Fruit fly (Drosophila melanogaster): ENCODE results near the gene CG10597.

The CG10597 gene

dm6 chrX:17237421-17237820 lies 6.6 kb upstream of the CG10597 start:
- TF ChIP-seq ovo (GFP tag; optimal IDR thresholded peaks at IDR 0.05) = no peak
- TF ChIP-seq CG5204 (GFP tag; optimal IDR thresholded peaks at IDR 0.05) = no peak
- no peak for TF ChIP-seq kay (GFP tag; ENCODE audit: borderline replicate concordance)
- TF ChIP-seq Clk (GFP tag; optimal IDR thresholded peaks at IDR 0.05) = no peak
- TF ChIP-seq bab1 (GFP tag; optimal IDR thresholded peaks at IDR 0.05) = no peak
- no peak for TF ChIP-seq tj (GFP tag; optimal IDR thresholded peaks at IDR 0.05)
- no peak for TF ChIP-seq cnc (optimal IDR thresholded peaks at IDR 0.05)
- TF ChIP-seq CG12768 (GFP tag; optimal IDR thresholded peaks at IDR 0.05) = no peak
- TF ChIP-seq Mnt (GFP tag; optimal IDR thresholded peaks at IDR 0.05) = no peak
- no peak for TF ChIP-seq cic (GFP tag; optimal IDR thresholded peaks at IDR 0.05)
- no peak for TF ChIP-seq toe (GFP tag; optimal IDR thresholded peaks at IDR 0.05)
- TF ChIP-seq CG7045 (GFP tag; optimal IDR thresholded peaks at IDR 0.05) = no peak
- no peak for TF ChIP-seq CG33017 (tag; optimal IDR thresholded peaks at IDR 0.05)
- TF ChIP-seq CG11617 (GFP tag; optimal IDR thresholded peaks at IDR 0.05) = no peak
- TF ChIP-seq CG14711 (tag; optimal IDR thresholded peaks at IDR 0.05) = no peak

dm6 chrX:17236468-17236867 lies 5.6 kb upstream of the CG10597 start:
- TF ChIP-seq CG7101 (tag; optimal IDR thresholded peaks at IDR 0.05) (no peak), cic (GFP tag; optimal IDR thresholded peaks at IDR 0.05) (no peak), bab1 (GFP tag; optimal IDR thresholded peaks at IDR 0.05) (no peak)

dm6 chrX:17232642-17233041 lies 1.8 kb upstream of the CG10597 start, which contains the start of gene f:
TSS of gene f (plus strand) at chrX:17232942.
- no peak for TF ChIP-seq tj (GFP tag; optimal IDR thresholded peaks at IDR 0.05)
- TF ChIP-seq Hr96 (GFP tag; optimal IDR thresholded peaks at IDR 0.05) = no peak
- no peak for TF ChIP-seq kay (GFP tag; ENCODE audit: borderline replicate concordance)
- no peak for TF ChIP-seq Crg-1 (GFP tag; optimal IDR thresholded peaks at IDR 0.05)
- TF ChIP-seq CG1620 (GFP tag; optimal IDR thresholded peaks at IDR 0.05) = no peak
- TF ChIP-seq cic (GFP tag; optimal IDR thresholded peaks at IDR 0.05) = no peak
- no peak for TF ChIP-seq bab1 (GFP tag; optimal IDR thresholded peaks at IDR 0.05)
- TF ChIP-seq CG12768 (GFP tag; optimal IDR thresholded peaks at IDR 0.05) = no peak
- no peak for TF ChIP-seq Mnt (GFP tag; optimal IDR thresholded peaks at IDR 0.05)
- no peak for TF ChIP-seq toe (GFP tag; optimal IDR thresholded peaks at IDR 0.05)
- no peak for TF ChIP-seq CG5204 (GFP tag; optimal IDR thresholded peaks at IDR 0.05)
- TF ChIP-seq CG7101 (tag; optimal IDR thresholded peaks at IDR 0.05) = no peak
- TF ChIP-seq pad (GFP tag; optimal IDR thresholded peaks at IDR 0.05) = no peak
- TF ChIP-seq Clk (GFP tag; optimal IDR thresholded peaks at IDR 0.05) = no peak
- no peak for TF ChIP-seq CG7045 (GFP tag; optimal IDR thresholded peaks at IDR 0.05)
- TF ChIP-seq ovo (GFP tag; optimal IDR thresholded peaks at IDR 0.05) = no peak
- no peak for TF ChIP-seq CG14711 (tag; optimal IDR thresholded peaks at IDR 0.05)
- TF ChIP-seq CG11617 (GFP tag; optimal IDR thresholded peaks at IDR 0.05) = no peak
- no peak for TF ChIP-seq cnc (optimal IDR thresholded peaks at IDR 0.05)

- TF ChIP-seq cnc (optimal IDR thresholded peaks at IDR 0.05) = no peak
- no peak for TF ChIP-seq Crg-1 (GFP tag; optimal IDR thresholded peaks at IDR 0.05)
- no peak for TF ChIP-seq toe (GFP tag; optimal IDR thresholded peaks at IDR 0.05)
- TF ChIP-seq kay (GFP tag; ENCODE audit: borderline replicate concordance) = no peak
- no peak for TF ChIP-seq pad (GFP tag; optimal IDR thresholded peaks at IDR 0.05)
- TF ChIP-seq CG11617 (GFP tag; optimal IDR thresholded peaks at IDR 0.05) = no peak
- no peak for TF ChIP-seq CG14711 (tag; optimal IDR thresholded peaks at IDR 0.05)
- TF ChIP-seq Hr96 (GFP tag; optimal IDR thresholded peaks at IDR 0.05) = no peak
- no peak for TF ChIP-seq CG5204 (GFP tag; optimal IDR thresholded peaks at IDR 0.05)
- no peak for TF ChIP-seq CG7045 (GFP tag; optimal IDR thresholded peaks at IDR 0.05)
These were observed 1.2 kb downstream of the CG10597 start for dm6 chrX:17229475-17230169.

- TF ChIP-seq bab1 (GFP tag; optimal IDR thresholded peaks at IDR 0.05) = no peak
- no peak for TF ChIP-seq CG12768 (GFP tag; optimal IDR thresholded peaks at IDR 0.05)
- TF ChIP-seq CG1620 (GFP tag; optimal IDR thresholded peaks at IDR 0.05) = no peak
These were observed 3.4 kb downstream of the CG10597 start for dm6 chrX:17227462-17227861.

- TF ChIP-seq ovo (GFP tag; optimal IDR thresholded peaks at IDR 0.05) (no peak), cic (GFP tag; optimal IDR thresholded peaks at IDR 0.05) (no peak), CG12768 (GFP tag; optimal IDR thresholded peaks at IDR 0.05) (no peak), CG33017 (tag; optimal IDR thresholded peaks at IDR 0.05) (no peak), CG1620 (GFP tag; optimal IDR thresholded peaks at IDR 0.05) (no peak), CG7045 (GFP tag; optimal IDR thresholded peaks at IDR 0.05) (no peak), tj (GFP tag; optimal IDR thresholded peaks at IDR 0.05) (no peak), kay (GFP tag; ENCODE audit: borderline replicate concordance) (no peak), toe (GFP tag; optimal IDR thresholded peaks at IDR 0.05) (no peak)
These were observed 4.2 kb downstream of the CG10597 start, which contains the start of gene CG10598 for dm6 chrX:17226681-17227019. TSS of gene CG10598 (minus strand) at chrX:17226867.

dm6 chrX:17225972-17226680 lies 4.7 kb downstream of the CG10597 start:
- TF ChIP-seq cic (GFP tag; optimal IDR thresholded peaks at IDR 0.05) (no peak), CG5204 (GFP tag; optimal IDR thresholded peaks at IDR 0.05) (no peak), CG7101 (tag; optimal IDR thresholded peaks at IDR 0.05) (no peak), ovo (GFP tag; optimal IDR thresholded peaks at IDR 0.05) (no peak), CG12768 (GFP tag; optimal IDR thresholded peaks at IDR 0.05) (no peak), Crg-1 (GFP tag; optimal IDR thresholded peaks at IDR 0.05) (no peak), CG1620 (GFP tag; optimal IDR thresholded peaks at IDR 0.05) (no peak), Clk (GFP tag; optimal IDR thresholded peaks at IDR 0.05) (no peak), bab1 (GFP tag; optimal IDR thresholded peaks at IDR 0.05) (no peak), CG33017 (tag; optimal IDR thresholded peaks at IDR 0.05) (no peak), kay (GFP tag; ENCODE audit: borderline replicate concordance) (no peak)

All from whole organism, adult.